Fruit fly (Drosophila melanogaster): ENCODE measurements around the gene Cyp4s3.

Cyp4s3 gene

dm6 chrX:15084580-15085138 lies 31.7 kb downstream of the Cyp4s3 start, which contains the start of gene Cox17 (continued):
- TF ChIP-seq Hsf (GFP tag; optimal IDR thresholded peaks at IDR 0.05): peak; percentile 84
- no peak for TF ChIP-seq C15 (GFP tag; IDR thresholded peaks at IDR 0.05)
- TF ChIP-seq vvl (GFP tag; IDR thresholded peaks at IDR 0.05): peak; percentile 73
- peak; percentile 80 for TF ChIP-seq slbo (GFP tag; IDR thresholded peaks at IDR 0.05)
- TF ChIP-seq nerfin-1 (tag; optimal IDR thresholded peaks at IDR 0.05): peak; percentile 75
- TF ChIP-seq CG1603 (tag; optimal IDR thresholded peaks at IDR 0.05): peak; percentile 24
- peak; percentile 68 for TF ChIP-seq tx (GFP tag; optimal IDR thresholded peaks at IDR 0.05)
- TF ChIP-seq CkIIα-i1 (GFP tag; IDR thresholded peaks at IDR 0.05): no peak
- peak; percentile 83 for TF ChIP-seq CG18619 (GFP tag; optimal IDR thresholded peaks at IDR 0.05)
- TF ChIP-seq Hmx (GFP tag; optimal IDR thresholded peaks at IDR 0.05): peak; percentile 70
- TF ChIP-seq CG8388 (GFP tag; optimal IDR thresholded peaks at IDR 0.05): peak; percentile 77
- TF ChIP-seq caup (GFP tag; optimal IDR thresholded peaks at IDR 0.05; ENCODE audit: severe bottlenecking): peak; percentile 59
- peak; percentile 62 for TF ChIP-seq CG7928 (GFP tag; optimal IDR thresholded peaks at IDR 0.05)
- peak; percentile 83 for TF ChIP-seq CG3847 (GFP tag; IDR thresholded peaks at IDR 0.05)
- TF ChIP-seq Ets97D (GFP tag; optimal IDR thresholded peaks at IDR 0.05): peak; percentile 45
- peak; percentile 52; the same call in 2 of the 3 replicates for TF ChIP-seq CG14860 (GFP tag; IDR thresholded peaks at IDR 0.05; ENCODE audit: partially characterized antibody)
- peak; percentile 32 for TF ChIP-seq CG2202 (tag; optimal IDR thresholded peaks at IDR 0.05)
- TF ChIP-seq hkb (optimal IDR thresholded peaks at IDR 0.05): no peak
- peak; percentile 49 for TF ChIP-seq hkb (GFP tag; IDR thresholded peaks at IDR 0.05)
- TF ChIP-seq disco-r (GFP tag; optimal IDR thresholded peaks at IDR 0.05): peak; percentile 28
- peak; percentile 62 for TF ChIP-seq gsb-n (tag; optimal IDR thresholded peaks at IDR 0.05)
- 0 out of 3 replicates have a peak, but pooled peaks have one; percentile 31 for TF ChIP-seq H15 (GFP tag; IDR thresholded peaks at IDR 0.05)
- peak; percentile 67 for TF ChIP-seq CG2875 (GFP tag; optimal IDR thresholded peaks at IDR 0.05)
- peak; percentile 63 for TF ChIP-seq fd3F (GFP tag; optimal IDR thresholded peaks at IDR 0.05)
- TF ChIP-seq Dfd (GFP tag; optimal IDR thresholded peaks at IDR 0.05): peak in 1 of 2 experiments; percentile 91
- peak; percentile 49 for TF ChIP-seq stwl (tag; optimal IDR thresholded peaks at IDR 0.05)
- peak; percentile 86 for TF ChIP-seq CG9932 (GFP tag; IDR thresholded peaks at IDR 0.05)
- no peak for TF ChIP-seq lov (optimal IDR thresholded peaks at IDR 0.05)
- no peak for TF ChIP-seq lov (GFP tag; IDR thresholded peaks at IDR 0.05)
- peak; percentile 25; the same call in 1 of the 3 replicates for TF ChIP-seq zen2 (GFP tag; IDR thresholded peaks at IDR 0.05; ENCODE audit: partially characterized antibody)
- peak; percentile 61 for TF ChIP-seq esg (GFP tag; conservative IDR thresholded peaks at IDR 0.05)
- TF ChIP-seq CG18764 (GFP tag; optimal IDR thresholded peaks at IDR 0.05): peak; percentile 80
- TF ChIP-seq Pdp1 (GFP tag; optimal IDR thresholded peaks at IDR 0.05): peak; percentile 75 to 78
- TF ChIP-seq hth (optimal IDR thresholded peaks at IDR 0.05): no peak
- peak; percentile 64; the same call in 2 of the 3 replicates for TF ChIP-seq Mrtf (GFP tag; IDR thresholded peaks at IDR 0.05)
- peak; percentile 84 for TF ChIP-seq CG7839 (tag; optimal IDR thresholded peaks at IDR 0.05)
- no peak for TF ChIP-seq CG11696 (GFP tag; IDR thresholded peaks at IDR 0.05)
- TF ChIP-seq CG3838 (GFP tag; optimal IDR thresholded peaks at IDR 0.05): peak; percentile 30
- TF ChIP-seq CG17802 (tag; optimal IDR thresholded peaks at IDR 0.05): peak; percentile 32
- TF ChIP-seq twi (tag; optimal IDR thresholded peaks at IDR 0.05): peak; percentile 75
- no peak for TF ChIP-seq bigmax (GFP tag; optimal IDR thresholded peaks at IDR 0.05)
- TF ChIP-seq HLHmδ (GFP tag; optimal IDR thresholded peaks at IDR 0.05): no peak
- 0 out of 2 replicates have a peak, but pooled peaks have one; percentile 25 for TF ChIP-seq dati (GFP tag; IDR thresholded peaks at IDR 0.05)
- TF ChIP-seq pum (GFP tag; optimal IDR thresholded peaks at IDR 0.05): peak; percentile 64
- peak; percentile 3; the same call in 1 of the 2 replicates for TF ChIP-seq CG1024 (GFP tag; IDR thresholded peaks at IDR 0.05)
- peak; percentile 67 for TF ChIP-seq ssp (GFP tag; IDR thresholded peaks at IDR 0.05)
- peak; percentile 84 for TF ChIP-seq Dll (GFP tag; IDR thresholded peaks at IDR 0.05; ENCODE audit: partially characterized antibody)
- TF ChIP-seq Gsc (GFP tag; IDR thresholded peaks at IDR 0.05): no peak
- TF ChIP-seq CG13123 (GFP tag; optimal IDR thresholded peaks at IDR 0.05): peak; percentile 65
- TF ChIP-seq CG4360 (GFP tag; IDR thresholded peaks at IDR 0.05): no peak
- TF ChIP-seq CG14441 (GFP tag; IDR thresholded peaks at IDR 0.05): peak; percentile 70

All from whole organism, embryonic.